Fruit fly (Drosophila melanogaster): ENCODE measurements around the gene CG15461.

CG15461 gene

DNA sequence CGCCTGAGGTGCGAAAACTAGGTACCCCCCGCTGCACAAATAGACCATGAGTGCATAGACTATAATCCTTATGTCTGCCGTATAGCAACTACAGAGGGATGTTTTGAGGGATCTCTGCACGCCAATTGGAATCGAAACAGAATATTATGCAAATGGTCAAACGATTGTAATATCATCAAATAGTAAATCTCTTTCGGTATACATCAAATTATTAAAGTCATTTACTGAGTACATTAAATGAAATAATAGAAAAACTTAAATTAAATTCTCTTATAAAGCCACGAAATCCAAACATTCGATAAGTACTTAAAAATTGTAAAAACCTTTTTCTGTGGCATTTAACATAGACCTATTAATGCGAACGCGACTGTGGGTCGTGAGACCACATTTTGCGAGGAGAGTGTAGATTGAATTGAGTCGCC is 2.7 kb downstream of the CG15461 start:
- TF ChIP-seq Clk (GFP tag; optimal IDR thresholded peaks at IDR 0.05) (no peak), tj (GFP tag; optimal IDR thresholded peaks at IDR 0.05) (no peak), Hr96 (GFP tag; optimal IDR thresholded peaks at IDR 0.05) (peak; percentile 5), CG11617 (GFP tag; optimal IDR thresholded peaks at IDR 0.05) (peak; percentile 40), cnc (optimal IDR thresholded peaks at IDR 0.05) (no peak), Mnt (GFP tag; optimal IDR thresholded peaks at IDR 0.05) (no peak), kay (GFP tag; ENCODE audit: borderline replicate concordance) (no peak), toe (GFP tag; optimal IDR thresholded peaks at IDR 0.05) (no peak), CG7101 (tag; optimal IDR thresholded peaks at IDR 0.05) (peak; percentile 8), CG5204 (GFP tag; optimal IDR thresholded peaks at IDR 0.05) (peak; percentile 47), CG7045 (GFP tag; optimal IDR thresholded peaks at IDR 0.05) (peak; percentile 10), CG33017 (tag; optimal IDR thresholded peaks at IDR 0.05) (no peak), cic (GFP tag; optimal IDR thresholded peaks at IDR 0.05) (no peak), pad (GFP tag; optimal IDR thresholded peaks at IDR 0.05) (peak; percentile 43), CG12768 (GFP tag; optimal IDR thresholded peaks at IDR 0.05) (no peak), bab1 (GFP tag; optimal IDR thresholded peaks at IDR 0.05) (peak; percentile 83), CG14711 (tag; optimal IDR thresholded peaks at IDR 0.05) (peak; percentile 18), CG1620 (GFP tag; optimal IDR thresholded peaks at IDR 0.05) (peak; percentile 15), ovo (GFP tag; optimal IDR thresholded peaks at IDR 0.05) (no peak), Crg-1 (GFP tag; optimal IDR thresholded peaks at IDR 0.05) (no peak)

DNA sequence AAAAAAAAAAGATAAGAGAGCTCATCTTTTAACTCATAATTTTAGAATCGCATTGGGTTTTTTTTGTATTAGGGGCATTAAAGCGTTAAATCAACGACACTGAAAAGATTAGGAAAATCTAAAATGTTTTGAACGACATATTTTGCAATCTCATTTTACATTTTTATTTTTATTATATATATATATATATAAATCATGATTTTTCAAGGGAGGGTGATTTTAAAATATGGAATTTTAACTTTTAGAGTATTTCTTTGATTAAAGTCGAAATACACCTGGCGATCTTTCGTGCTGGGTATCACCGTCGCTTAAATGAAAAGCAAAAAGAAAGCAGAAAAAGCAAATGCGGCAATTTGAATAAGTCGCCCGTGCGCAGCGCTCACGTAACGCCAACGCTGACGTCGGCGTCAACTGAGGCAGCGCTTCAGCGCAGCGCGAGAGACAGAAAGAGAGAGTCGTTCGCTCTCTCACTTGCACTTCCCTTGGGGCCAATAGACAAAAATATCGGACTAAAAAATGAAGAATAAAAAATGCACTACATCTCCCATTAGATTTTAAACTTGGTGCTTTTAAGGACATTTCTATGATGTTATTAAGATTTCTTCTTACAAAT is 3.5 kb downstream of the CG15461 start:
- no peak for TF ChIP-seq Clk (GFP tag; optimal IDR thresholded peaks at IDR 0.05)
- TF ChIP-seq tj (GFP tag; optimal IDR thresholded peaks at IDR 0.05): peak; percentile 86
- TF ChIP-seq Crg-1 (GFP tag; optimal IDR thresholded peaks at IDR 0.05): no peak
- no peak for TF ChIP-seq Mnt (GFP tag; optimal IDR thresholded peaks at IDR 0.05)
- no peak for TF ChIP-seq kay (GFP tag; ENCODE audit: borderline replicate concordance)

DNA sequence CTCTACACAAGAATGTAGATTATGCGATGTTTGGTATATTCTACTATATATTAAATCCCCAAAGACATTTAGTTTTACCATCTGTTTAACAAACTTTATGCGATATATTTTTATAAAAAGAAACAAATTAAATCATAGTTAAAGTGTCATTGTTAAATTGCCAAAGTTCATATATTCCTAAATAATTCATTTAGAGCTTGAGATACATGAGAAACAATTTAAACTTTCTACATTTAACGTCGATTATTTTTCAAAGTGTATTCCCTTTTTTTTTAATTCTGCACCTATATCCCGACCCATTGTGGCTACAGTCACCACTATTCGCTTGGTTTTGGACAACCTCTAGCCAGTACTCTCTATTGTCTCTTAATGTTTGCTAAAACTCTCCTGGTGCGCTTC is 4.0 kb downstream of the CG15461 start:
- no peak for TF ChIP-seq pad (GFP tag; optimal IDR thresholded peaks at IDR 0.05)
- no peak for TF ChIP-seq cnc (optimal IDR thresholded peaks at IDR 0.05)

DNA sequence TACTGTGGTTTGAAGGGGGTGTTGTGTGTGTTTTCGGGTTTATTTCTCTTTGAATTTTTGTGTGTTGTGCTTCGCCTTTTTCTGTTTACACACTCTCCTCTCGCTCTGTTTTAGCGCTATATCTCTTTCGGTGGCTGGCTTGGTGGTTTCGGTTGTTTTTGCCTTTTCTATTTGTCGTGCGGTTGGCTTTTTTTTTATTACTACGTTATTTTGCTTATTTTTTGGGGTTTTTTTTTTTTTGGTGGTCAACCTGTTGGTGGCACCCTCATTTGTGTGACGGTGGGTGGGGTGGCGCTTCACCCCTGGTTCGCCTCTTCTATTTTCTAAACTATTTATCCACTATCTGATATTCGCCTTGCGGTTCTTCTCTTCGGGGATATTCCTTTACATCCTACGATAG is 4.9 kb downstream of the CG15461 start:
- TF ChIP-seq CG14711 (tag; optimal IDR thresholded peaks at IDR 0.05) (no peak), kay (GFP tag; ENCODE audit: borderline replicate concordance) (no peak), CG5204 (GFP tag; optimal IDR thresholded peaks at IDR 0.05) (no peak), Mnt (GFP tag; optimal IDR thresholded peaks at IDR 0.05) (no peak), CG7045 (GFP tag; optimal IDR thresholded peaks at IDR 0.05) (no peak), cnc (optimal IDR thresholded peaks at IDR 0.05) (no peak), Crg-1 (GFP tag; optimal IDR thresholded peaks at IDR 0.05) (no peak), pad (GFP tag; optimal IDR thresholded peaks at IDR 0.05) (no peak), Hr96 (GFP tag; optimal IDR thresholded peaks at IDR 0.05) (no peak), toe (GFP tag; optimal IDR thresholded peaks at IDR 0.05) (no peak), bab1 (GFP tag; optimal IDR thresholded peaks at IDR 0.05) (no peak), CG11617 (GFP tag; optimal IDR thresholded peaks at IDR 0.05) (no peak), cic (GFP tag; optimal IDR thresholded peaks at IDR 0.05) (no peak), CG33017 (tag; optimal IDR thresholded peaks at IDR 0.05) (no peak), CG7101 (tag; optimal IDR thresholded peaks at IDR 0.05) (no peak), ovo (GFP tag; optimal IDR thresholded peaks at IDR 0.05) (no peak), CG1620 (GFP tag; optimal IDR thresholded peaks at IDR 0.05) (no peak), Clk (GFP tag; optimal IDR thresholded peaks at IDR 0.05) (no peak), CG12768 (GFP tag; optimal IDR thresholded peaks at IDR 0.05) (no peak)

DNA sequence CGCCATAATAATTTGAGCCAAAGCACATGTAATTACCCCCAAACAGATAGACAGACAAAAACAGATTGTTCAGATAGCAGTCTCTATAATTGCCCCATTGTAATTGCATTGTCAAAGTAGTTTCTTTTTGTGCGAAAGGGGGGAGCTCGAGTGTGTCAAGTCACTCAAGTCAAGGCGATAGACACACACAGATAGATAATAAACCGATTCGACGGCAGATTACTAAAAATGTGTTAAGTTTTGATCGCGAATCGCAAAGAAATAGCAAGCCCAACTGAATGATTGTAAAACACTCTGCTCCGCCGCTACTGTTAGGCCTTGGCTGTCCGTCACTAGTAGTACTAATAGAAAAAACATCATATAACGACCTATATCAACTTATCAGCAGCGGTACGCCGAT is 6.7 kb downstream of the CG15461 start:
- TF ChIP-seq Crg-1 (GFP tag; optimal IDR thresholded peaks at IDR 0.05) (peak; percentile 29), CG33017 (tag; optimal IDR thresholded peaks at IDR 0.05) (no peak), Mnt (GFP tag; optimal IDR thresholded peaks at IDR 0.05) (peak; percentile 41), pad (GFP tag; optimal IDR thresholded peaks at IDR 0.05) (peak; percentile 22), CG14711 (tag; optimal IDR thresholded peaks at IDR 0.05) (no peak), tj (GFP tag; optimal IDR thresholded peaks at IDR 0.05) (no peak), cic (GFP tag; optimal IDR thresholded peaks at IDR 0.05) (peak; percentile 79), CG7101 (tag; optimal IDR thresholded peaks at IDR 0.05) (peak; percentile 47), CG12768 (GFP tag; optimal IDR thresholded peaks at IDR 0.05) (no peak)

DNA sequence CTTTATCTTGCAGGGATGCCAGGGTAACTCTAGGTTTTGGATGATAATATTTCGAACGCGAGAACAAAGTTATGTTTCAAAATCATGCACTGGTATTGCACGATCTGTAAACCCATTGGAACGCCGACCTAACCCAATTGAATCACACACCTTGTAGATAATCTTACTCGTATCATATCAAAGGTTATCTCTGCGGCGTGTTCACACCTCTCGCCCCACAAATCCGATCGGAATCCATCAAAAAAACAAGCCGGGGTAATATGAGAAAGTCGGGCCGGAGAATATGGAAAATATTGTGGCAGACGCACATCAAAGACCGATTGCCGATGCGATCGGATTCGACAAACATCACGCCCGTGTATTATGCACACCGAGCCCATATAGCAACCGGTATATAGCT is 9.1 kb downstream of the CG15461 start:
- TF ChIP-seq CG7101 (tag; optimal IDR thresholded peaks at IDR 0.05): no peak
- TF ChIP-seq CG33017 (tag; optimal IDR thresholded peaks at IDR 0.05): no peak
- TF ChIP-seq ovo (GFP tag; optimal IDR thresholded peaks at IDR 0.05): no peak
- no peak for TF ChIP-seq cic (GFP tag; optimal IDR thresholded peaks at IDR 0.05)
- no peak for TF ChIP-seq CG1620 (GFP tag; optimal IDR thresholded peaks at IDR 0.05)
- no peak for TF ChIP-seq kay (GFP tag; ENCODE audit: borderline replicate concordance)
- no peak for TF ChIP-seq tj (GFP tag; optimal IDR thresholded peaks at IDR 0.05)
- TF ChIP-seq CG12768 (GFP tag; optimal IDR thresholded peaks at IDR 0.05): no peak

Measured in whole organism, adult.